Fruit fly (Drosophila melanogaster) whole organism, embryonic: ENCODE data around the gene prd1.

Experiments used
- CG10321 ChIP-seq: fragments of 200-800 bp; sonication (Bioruptor generic); IDR thresholded peaks from 2 replicates; pipeline ENCODE4 v1.3.6; 2022; ENCODE audit warnings: missing biosample characterization, missing genetic modification characterization
- CG11696 ChIP-seq: fragments of 200-800 bp; sonication (Bioruptor generic); IDR thresholded peaks from 2 replicates; pipeline ENCODE4 v1.3.6; 2022; ENCODE audit warnings: missing biosample characterization, missing genetic modification characterization
- CG12236 ChIP-seq: fragments of 200-800 bp; sonication (Bioruptor generic); optimal IDR thresholded peaks from 2 replicates; lab custom pipeline; 2016; ENCODE audit warnings: missing biosample characterization, missing genetic modification characterization
- CG13775 ChIP-seq: fragments of 200-800 bp; sonication (Bioruptor generic); optimal IDR thresholded peaks from 3 replicates; lab custom pipeline; 2017; ENCODE audit warnings: missing biosample characterization, mild to moderate bottlenecking, missing genetic modification characterization
- CG14441 ChIP-seq: fragments of 200-800 bp; sonication (Bioruptor generic); IDR thresholded peaks from 2 replicates; pipeline ENCODE4 v1.3.6; 2022; ENCODE audit warnings: missing biosample characterization, missing genetic modification characterization
- CG15073 ChIP-seq: fragments of 200-800 bp; sonication (Bioruptor generic); optimal IDR thresholded peaks from 2 replicates; lab custom pipeline; 2016; ENCODE audit warnings: missing biosample characterization, missing genetic modification characterization
- CG1647 ChIP-seq: fragments of 200-800 bp; sonication (Bioruptor generic); optimal IDR thresholded peaks from 3 replicates; lab custom pipeline; 2016; ENCODE audit warnings: missing biosample characterization, missing genetic modification characterization
- CG17912 ChIP-seq: fragments of 200-800 bp; sonication (Bioruptor generic); optimal IDR thresholded peaks from 2 replicates; lab custom pipeline; 2018; ENCODE audit warnings: missing biosample characterization, mild to moderate bottlenecking, missing genetic modification characterization
- CG2202 ChIP-seq: fragments of 200-800 bp; sonication (Bioruptor generic); optimal IDR thresholded peaks from 2 replicates; lab custom pipeline; 2018; ENCODE audit warnings: missing biosample characterization, mild to moderate bottlenecking, missing genetic modification characterization
- CG2889 ChIP-seq: fragments of 200-800 bp; sonication (Bioruptor generic); IDR thresholded peaks from 3 replicates; pipeline ENCODE4 v1.3.6; 2022; ENCODE audit warnings: missing biosample characterization, missing genetic modification characterization
- CG33557 ChIP-seq: fragments of 200-800 bp; sonication (Bioruptor generic); optimal IDR thresholded peaks from 2 replicates; lab custom pipeline; 2019; ENCODE audit warnings: missing biosample characterization, mild to moderate bottlenecking, missing genetic modification characterization, moderate library complexity
- CG6272 ChIP-seq: fragments of 200-800 bp; sonication (Bioruptor generic); IDR thresholded peaks from 2 replicates; pipeline ENCODE4 v1.3.6; 2022; ENCODE audit warnings: missing biosample characterization, missing genetic modification characterization
- CG6813 ChIP-seq: fragments of 200-800 bp; sonication (Bioruptor generic); optimal IDR thresholded peaks from 2 replicates; lab custom pipeline; 2017; ENCODE audit warnings: missing biosample characterization, missing genetic modification characterization, mild to moderate bottlenecking, moderate library complexity, missing genetic modification reagents
- CG6854 ChIP-seq: fragments of 200-800 bp; sonication (Bioruptor generic); optimal IDR thresholded peaks from 3 replicates; lab custom pipeline; 2017; ENCODE audit warnings: missing biosample characterization, mild to moderate bottlenecking, missing genetic modification characterization
- CG7357 ChIP-seq: fragments of 200-800 bp; sonication (Bioruptor generic); IDR thresholded peaks from 3 replicates; pipeline ENCODE4 v1.3.6; 2022; ENCODE audit warnings: missing biosample characterization, missing genetic modification characterization
- CG9932 ChIP-seq: fragments of 200-800 bp; sonication (Bioruptor generic); IDR thresholded peaks from 2 replicates; pipeline ENCODE4 v1.3.6; 2022; ENCODE audit warnings: missing biosample characterization, missing genetic modification characterization
- Chrac-16 ChIP-seq: fragments of 200-800 bp; sonication (Bioruptor generic); optimal IDR thresholded peaks from 3 replicates; lab custom pipeline; 2016; ENCODE audit warnings: missing biosample characterization, missing genetic modification characterization
- CkIIα-i1 ChIP-seq: fragments of 200-800 bp; sonication (Bioruptor generic); IDR thresholded peaks from 2 replicates; pipeline ENCODE4 v1.3.6; 2022; ENCODE audit warnings: missing biosample characterization, missing genetic modification characterization
- CoRest ChIP-seq: fragments of 200-800 bp; sonication (Bioruptor generic); optimal IDR thresholded peaks from 3 replicates; lab custom pipeline; 2018; ENCODE audit warnings: missing biosample characterization, mild to moderate bottlenecking, missing genetic modification characterization, moderate library complexity
- Deaf1 ChIP-seq: fragments of 200-800 bp; optimal IDR thresholded peaks from 3 replicates; lab custom pipeline; 2019; ENCODE audit warnings: missing biosample characterization, mild to moderate bottlenecking, missing genetic modification characterization, moderate library complexity
- Ets97D ChIP-seq: fragments of 200-800 bp; sonication (Bioruptor generic); optimal IDR thresholded peaks from 3 replicates; lab custom pipeline; 2016; ENCODE audit warnings: missing biosample characterization, missing genetic modification characterization
- HLH54F ChIP-seq: fragments of 200-800 bp; sonication (Bioruptor generic); optimal IDR thresholded peaks from 3 replicates; lab custom pipeline; 2016; ENCODE audit warnings: missing biosample characterization, missing genetic modification characterization
- Hr3 ChIP-seq: fragments of 200-800 bp; sonication (Bioruptor generic); optimal IDR thresholded peaks from 3 replicates; lab custom pipeline; 2016; ENCODE audit warnings: missing biosample characterization, missing genetic modification characterization
- Meics ChIP-seq: fragments of 200-800 bp; sonication (Bioruptor generic); optimal IDR thresholded peaks from 2 replicates; lab custom pipeline; 2017; ENCODE audit warnings: missing biosample characterization, mild to moderate bottlenecking, missing genetic modification characterization
- Nf-YB ChIP-seq: fragments of 200-800 bp; sonication (Bioruptor generic); optimal IDR thresholded peaks from 3 replicates; lab custom pipeline; 2019; ENCODE audit warnings: missing biosample characterization, mild to moderate bottlenecking, missing genetic modification characterization, moderate library complexity
- Ravus ChIP-seq: fragments of 200-800 bp; sonication (Bioruptor generic); IDR thresholded peaks from 2 replicates; pipeline ENCODE4 v1.3.6; 2022; ENCODE audit warnings: missing biosample characterization, missing genetic modification characterization
- Rx ChIP-seq: fragments of 200-800 bp; sonication (Bioruptor generic); IDR thresholded peaks from 2 replicates; pipeline ENCODE4 v1.3.6; 2022; ENCODE audit warnings: missing biosample characterization, missing genetic modification characterization
- aop ChIP-seq: fragments of 200-800 bp; sonication (Bioruptor generic); IDR thresholded peaks from 2 replicates; pipeline ENCODE4 v1.3.6; 2022; ENCODE audit warnings: missing biosample characterization, missing genetic modification characterization
- ap ChIP-seq: fragments of 200-800 bp; sonication (Bioruptor generic); IDR thresholded peaks from 2 replicates; pipeline ENCODE4 v1.3.6; 2022; ENCODE audit warnings: missing biosample characterization, missing genetic modification characterization
- az2 ChIP-seq: fragments of 200-800 bp; sonication (Bioruptor generic); optimal IDR thresholded peaks from 3 replicates; lab custom pipeline; 2016; ENCODE audit warnings: missing biosample characterization, missing genetic modification characterization
- bsh ChIP-seq, 2 experiments: fragments of 200-800 bp; sonication (Bioruptor generic); optimal IDR thresholded peaks; 2 replicates each; lab custom pipeline; 2017 to 2018; ENCODE audit warnings: mild to moderate bottlenecking in 2 of 2, missing biosample characterization in 2 of 2, missing genetic modification characterization in 2 of 2, moderate library complexity in 1 of 2
- dimm ChIP-seq: fragments of 200-800 bp; sonication (Bioruptor generic); IDR thresholded peaks from 2 replicates; pipeline ENCODE4 v1.3.6; 2022; ENCODE audit warnings: missing biosample characterization, missing genetic modification characterization
- dmrt99B ChIP-seq: fragments of 200-800 bp; sonication (Bioruptor generic); optimal IDR thresholded peaks from 2 replicates; lab custom pipeline; 2018; ENCODE audit warnings: missing biosample characterization, mild to moderate bottlenecking, missing genetic modification characterization, moderate library complexity
- gce ChIP-seq: fragments of 200-800 bp; sonication (Bioruptor generic); IDR thresholded peaks from 3 replicates; pipeline ENCODE4 v1.3.6; 2022; ENCODE audit warnings: missing biosample characterization, missing genetic modification characterization
- gem ChIP-seq: fragments of 200-800 bp; sonication (Bioruptor generic); optimal IDR thresholded peaks from 2 replicates; lab custom pipeline; 2019; ENCODE audit warnings: missing biosample characterization, mild to moderate bottlenecking, missing genetic modification characterization, moderate library complexity
- h ChIP-seq: fragments of >200 bp; optimal IDR thresholded peaks from 2 replicates; lab custom pipeline; 2017
- jigr1 ChIP-seq: fragments of 200-800 bp; sonication (Bioruptor generic); IDR thresholded peaks from 3 replicates; pipeline ENCODE4 v1.3.6; 2022; ENCODE audit warnings: missing biosample characterization, missing genetic modification characterization
- luna ChIP-seq: fragments of 200-800 bp; sonication (Bioruptor generic); optimal IDR thresholded peaks from 2 replicates; lab custom pipeline; 2016; ENCODE audit warnings: missing biosample characterization, missing genetic modification characterization
- maf-S ChIP-seq: fragments of 200-800 bp; sonication (Bioruptor generic); optimal IDR thresholded peaks from 2 replicates; lab custom pipeline; 2016; ENCODE audit warnings: missing biosample characterization, missing genetic modification characterization
- mam ChIP-seq: fragments of 200-800 bp; sonication (Bioruptor generic); optimal IDR thresholded peaks from 3 replicates; lab custom pipeline; 2016; ENCODE audit warnings: missing biosample characterization, missing genetic modification characterization
- nom ChIP-seq: fragments of 200-800 bp; sonication (Bioruptor generic); optimal IDR thresholded peaks from 2 replicates; lab custom pipeline; 2017; ENCODE audit warnings: missing biosample characterization, missing genetic modification characterization, mild to moderate bottlenecking, moderate library complexity, missing genetic modification reagents
- odd ChIP-seq: fragments of 200-800 bp; sonication (Bioruptor generic); optimal IDR thresholded peaks from 2 replicates; lab custom pipeline; 2017; ENCODE audit warnings: missing biosample characterization, mild to moderate bottlenecking, missing genetic modification characterization
- pros ChIP-seq: fragments of 200-800 bp; sonication (Bioruptor generic); optimal IDR thresholded peaks from 3 replicates; lab custom pipeline; 2019; ENCODE audit warnings: missing biosample characterization, mild to moderate bottlenecking, missing genetic modification characterization, moderate library complexity
- scrt ChIP-seq: fragments of 200-800 bp; sonication (Bioruptor generic); optimal IDR thresholded peaks from 2 replicates; lab custom pipeline; 2018; ENCODE audit warnings: missing biosample characterization, mild to moderate bottlenecking, missing genetic modification characterization, moderate library complexity
- slbo ChIP-seq: fragments of 200-800 bp; sonication (Bioruptor generic); IDR thresholded peaks from 2 replicates; pipeline ENCODE4 v1.3.6; 2022; ENCODE audit warnings: missing biosample characterization, missing genetic modification characterization
- slp2 ChIP-seq: fragments of 200-800 bp; sonication (Bioruptor generic); optimal IDR thresholded peaks from 2 replicates; lab custom pipeline; 2016; ENCODE audit warnings: missing biosample characterization, missing genetic modification characterization
- sna ChIP-seq: fragments of 200-800 bp; sonication (Bioruptor generic); IDR thresholded peaks from 2 replicates; pipeline ENCODE4 v1.3.6; 2022; ENCODE audit warnings: missing biosample characterization, missing genetic modification characterization; ENCODE audit not compliant: partially characterized antibody
- sug ChIP-seq: fragments of 200-800 bp; optimal IDR thresholded peaks from 2 replicates; lab custom pipeline; 2019; ENCODE audit warnings: missing biosample characterization, mild to moderate bottlenecking, missing genetic modification characterization, moderate library complexity
- tin ChIP-seq: fragments of 200-800 bp; sonication (Bioruptor generic); optimal IDR thresholded peaks from 3 replicates; lab custom pipeline; 2016; ENCODE audit warnings: missing biosample characterization, missing genetic modification characterization
- vnd ChIP-seq: fragments of 200-800 bp; sonication (Bioruptor generic); IDR thresholded peaks from 3 replicates; pipeline ENCODE4 v1.3.6; 2022; ENCODE audit warnings: missing biosample characterization, missing genetic modification characterization; ENCODE audit not compliant: partially characterized antibody
- wdn ChIP-seq: fragments of 200-800 bp; sonication (Bioruptor generic); IDR thresholded peaks from 2 replicates; pipeline ENCODE4 v1.3.6; 2022; ENCODE audit warnings: missing biosample characterization, missing genetic modification characterization

prd1 gene

dm6 chr3R:11760669-11761387 lies 26.0 kb downstream of the prd1 start (continued):
- no peak for TF ChIP-seq jigr1 (GFP tag; lab: Robert Waterston, UW)
- no peak for TF ChIP-seq Rx (GFP tag; lab: Robert Waterston, UW)
- peak; percentile 100 for TF ChIP-seq CG2202 (tag; lab: Kevin White, UChicago)
- TF ChIP-seq CG14441 (GFP tag; lab: Robert Waterston, UW) = no peak
- peak; percentile 97 for TF ChIP-seq Ets97D (GFP tag; lab: Kevin White, UChicago)
- TF ChIP-seq nom = peak; percentile 99
- TF ChIP-seq maf-S = peak; percentile 100
- peak; percentile 100 for TF ChIP-seq mam (GFP tag; lab: Kevin White, UChicago)
- no peak for TF ChIP-seq aop (GFP tag; lab: Robert Waterston, UW)
- no peak for TF ChIP-seq CG9932 (GFP tag; lab: Robert Waterston, UW)
- no peak for TF ChIP-seq slbo (GFP tag; lab: Robert Waterston, UW)
- TF ChIP-seq scrt = peak; percentile 99
- no peak for TF ChIP-seq dimm (GFP tag; lab: Robert Waterston, UW)
- TF ChIP-seq az2 (GFP tag; lab: Kevin White, UChicago) = peak; percentile 100
- peak; percentile 96 for TF ChIP-seq pros (GFP tag; lab: Kevin White, UChicago)
- TF ChIP-seq bsh (GFP tag; optimal IDR thresholded peaks at IDR 0.05; lab: Kevin White, UChicago) = peak; percentile 100
- TF ChIP-seq HLH54F (GFP tag; lab: Kevin White, UChicago) = peak; percentile 100
- peak; percentile 100 for TF ChIP-seq CG1647 (GFP tag; lab: Kevin White, UChicago)
- no peak for TF ChIP-seq ap
- TF ChIP-seq CG13775 (GFP tag; lab: Kevin White, UChicago) = peak; percentile 100
- TF ChIP-seq CG15073 = peak; percentile 94
- TF ChIP-seq CG17912 (GFP tag; lab: Kevin White, UChicago) = peak; percentile 99
- TF ChIP-seq CkIIα-i1 (GFP tag; lab: Robert Waterston, UW) = no peak
- TF ChIP-seq CG10321 (GFP tag; lab: Robert Waterston, UW) = no peak
- TF ChIP-seq Hr3 (GFP tag; lab: Kevin White, UChicago) = peak; percentile 100
- peak; percentile 100 for TF ChIP-seq slp2 (GFP tag; lab: Kevin White, UChicago)
- TF ChIP-seq gce (GFP tag; lab: Robert Waterston, UW) = no peak
- no peak for TF ChIP-seq h
- TF ChIP-seq tin = peak; percentile 100
- peak; percentile 100 for TF ChIP-seq CG33557 (GFP tag; lab: Kevin White, UChicago)
- TF ChIP-seq CG11696 (GFP tag; lab: Robert Waterston, UW) = no peak
- TF ChIP-seq luna (GFP tag; lab: Kevin White, UChicago) = peak; percentile 100
- TF ChIP-seq wdn (GFP tag; lab: Robert Waterston, UW) = no peak
- peak; percentile 99 for TF ChIP-seq sug (tag; lab: Kevin White, UChicago)
- TF ChIP-seq CG6854 (GFP tag; lab: Kevin White, UChicago) = peak; percentile 99
- TF ChIP-seq CG6813 = peak; percentile 100
- TF ChIP-seq CG12236 = peak; percentile 100
- no peak for TF ChIP-seq sna (GFP tag; lab: Robert Waterston, UW)
- TF ChIP-seq CoRest (tag; lab: Kevin White, UChicago) = peak; percentile 100
- peak; percentile 100 for TF ChIP-seq gem (tag; lab: Kevin White, UChicago)
- peak; percentile 93 for TF ChIP-seq Nf-YB (GFP tag; lab: Kevin White, UChicago)
- TF ChIP-seq vnd (GFP tag; lab: Robert Waterston, UW) = no peak
- TF ChIP-seq odd (GFP tag; lab: Kevin White, UChicago) = peak; percentile 100
- peak; percentile 100 for TF ChIP-seq dmrt99B (tag; lab: Kevin White, UChicago)
- peak; percentile 100 for TF ChIP-seq Chrac-16
- TF ChIP-seq Deaf1 (tag; lab: Kevin White, UChicago) = peak; percentile 93
- peak; percentile 98 for TF ChIP-seq CG7357
- TF ChIP-seq Meics (GFP tag; lab: Kevin White, UChicago) = peak; percentile 100
- TF ChIP-seq CG6272 (GFP tag; lab: Robert Waterston, UW) = peak; percentile 99
- no peak for TF ChIP-seq CG2889 (GFP tag; lab: Robert Waterston, UW)
- TF ChIP-seq Ravus (GFP tag; lab: Robert Waterston, UW) = no peak
